Fruit fly (Drosophila melanogaster) whole organism, embryonic: ENCODE results near the gene Cog1.

ENCODE experiments used
- Antp ChIP-seq: fragments of 200-800 bp; sonication (Bioruptor generic); optimal IDR thresholded peaks from 3 replicates; lab custom pipeline; 2016; ENCODE audit warnings: missing biosample characterization, missing genetic modification characterization
- Atf-2 ChIP-seq: fragments of 200-800 bp; sonication (Bioruptor generic); optimal IDR thresholded peaks from 2 replicates; lab custom pipeline; 2016; ENCODE audit warnings: missing biosample characterization, missing genetic modification characterization
- BEAF-32 ChIP-seq: fragments of 200-800 bp; sonication (Bioruptor generic); optimal IDR thresholded peaks from 3 replicates; lab custom pipeline; 2017; ENCODE audit warnings: missing biosample characterization, missing genetic modification characterization, mild to moderate bottlenecking, moderate library complexity, missing genetic modification reagents
- Blimp-1 ChIP-seq: fragments of 200-800 bp; sonication (Bioruptor generic); optimal IDR thresholded peaks from 3 replicates; lab custom pipeline; 2018; ENCODE audit warnings: missing biosample characterization, missing genetic modification characterization, mild to moderate bottlenecking, moderate library complexity, missing genetic modification reagents
- CG10565 ChIP-seq: fragments of 200-800 bp; sonication (Bioruptor generic); optimal IDR thresholded peaks from 3 replicates; lab custom pipeline; 2016; ENCODE audit warnings: missing biosample characterization, mild to moderate bottlenecking, missing genetic modification characterization
- CG11398 ChIP-seq: fragments of 200-800 bp; sonication (Bioruptor generic); optimal IDR thresholded peaks from 2 replicates; lab custom pipeline; 2016; ENCODE audit warnings: missing biosample characterization, missing genetic modification characterization
- CG13624 ChIP-seq: fragments of 200-800 bp; sonication (Bioruptor generic); optimal IDR thresholded peaks from 2 replicates; lab custom pipeline; 2016; ENCODE audit warnings: missing biosample characterization, missing genetic modification characterization
- CG14965 ChIP-seq: fragments of 200-800 bp; sonication (Bioruptor generic); optimal IDR thresholded peaks from 2 replicates; lab custom pipeline; 2016; ENCODE audit warnings: missing biosample characterization, missing genetic modification characterization, borderline replicate concordance
- CG15514 ChIP-seq: fragments of 200-800 bp; sonication (Bioruptor generic); optimal IDR thresholded peaks from 3 replicates; lab custom pipeline; 2017; ENCODE audit warnings: missing biosample characterization, missing genetic modification characterization, mild to moderate bottlenecking, moderate library complexity, missing genetic modification reagents
- CG15696 ChIP-seq: fragments of 200-800 bp; sonication (Bioruptor generic); optimal IDR thresholded peaks from 2 replicates; lab custom pipeline; 2019; ENCODE audit warnings: missing biosample characterization, mild to moderate bottlenecking, missing genetic modification characterization, moderate library complexity
- CG1602 ChIP-seq: fragments of 200-800 bp; sonication (Bioruptor generic); optimal IDR thresholded peaks from 3 replicates; lab custom pipeline; 2016; ENCODE audit warnings: missing biosample characterization, missing genetic modification characterization
- CG1603 ChIP-seq: fragments of 200-800 bp; sonication (Bioruptor generic); optimal IDR thresholded peaks from 2 replicates; lab custom pipeline; 2019; ENCODE audit warnings: missing biosample characterization, mild to moderate bottlenecking, missing genetic modification characterization, moderate library complexity
- CG17361 ChIP-seq: fragments of 200-800 bp; sonication (Bioruptor generic); IDR thresholded peaks from 3 replicates; pipeline ENCODE4 v1.3.6; 2022; ENCODE audit warnings: missing biosample characterization, missing genetic modification characterization
- CG18476 ChIP-seq: fragments of 200-800 bp; sonication (Bioruptor generic); optimal IDR thresholded peaks from 2 replicates; lab custom pipeline; 2016; ENCODE audit warnings: missing biosample characterization, mild to moderate bottlenecking, missing genetic modification characterization
- CG18764 ChIP-seq: fragments of 200-800 bp; sonication (Bioruptor generic); optimal IDR thresholded peaks from 3 replicates; lab custom pipeline; 2016; ENCODE audit warnings: missing biosample characterization, missing genetic modification characterization
- CG2202 ChIP-seq: fragments of 200-800 bp; sonication (Bioruptor generic); optimal IDR thresholded peaks from 2 replicates; lab custom pipeline; 2018; ENCODE audit warnings: missing biosample characterization, mild to moderate bottlenecking, missing genetic modification characterization
- CG30020 ChIP-seq: fragments of 200-800 bp; optimal IDR thresholded peaks from 2 replicates; lab custom pipeline; 2019; ENCODE audit warnings: missing biosample characterization, mild to moderate bottlenecking, missing genetic modification characterization, moderate library complexity
- CG33557 ChIP-seq: fragments of 200-800 bp; sonication (Bioruptor generic); optimal IDR thresholded peaks from 2 replicates; lab custom pipeline; 2019; ENCODE audit warnings: missing biosample characterization, mild to moderate bottlenecking, missing genetic modification characterization, moderate library complexity
- CG34422 ChIP-seq: fragments of 200-800 bp; sonication (Bioruptor generic); IDR thresholded peaks from 3 replicates; pipeline ENCODE4 v1.3.6; 2022; ENCODE audit warnings: missing biosample characterization, missing genetic modification characterization
- CG42726 ChIP-seq: fragments of 200-800 bp; sonication (Bioruptor generic); IDR thresholded peaks from 2 replicates; pipeline ENCODE4 v1.3.6; 2022; ENCODE audit warnings: missing biosample characterization, missing genetic modification characterization; ENCODE audit not compliant: partially characterized antibody
- CG4360 ChIP-seq: fragments of 200-800 bp; sonication (Bioruptor generic); IDR thresholded peaks from 2 replicates; pipeline ENCODE4 v1.3.6; 2022; ENCODE audit warnings: missing biosample characterization, missing genetic modification characterization
- CG6254 ChIP-seq: fragments of 200-800 bp; sonication (Bioruptor generic); optimal IDR thresholded peaks from 3 replicates; lab custom pipeline; 2017; ENCODE audit warnings: mild to moderate bottlenecking, missing biosample characterization, missing genetic modification reagents, missing genetic modification characterization
- CG7357 ChIP-seq: fragments of 200-800 bp; sonication (Bioruptor generic); IDR thresholded peaks from 3 replicates; pipeline ENCODE4 v1.3.6; 2022; ENCODE audit warnings: missing biosample characterization, missing genetic modification characterization
- D ChIP-seq, 2 experiments: fragments of 200-800 bp in 1 of 2; fragments of >200 bp in 1 of 2; sonication (Bioruptor generic) in 1 of 2; optimal IDR thresholded peaks; 2 replicates in 1 of 2; 3 replicates in 1 of 2; lab custom pipeline; 2017; ENCODE audit warnings: mild to moderate bottlenecking in 1 of 2, missing biosample characterization in 1 of 2, missing genetic modification characterization in 1 of 2, missing genetic modification reagents in 1 of 2
- Dbx ChIP-seq: fragments of 200-800 bp; sonication (Bioruptor generic); IDR thresholded peaks from 3 replicates; pipeline ENCODE4 v1.3.6; 2022; ENCODE audit warnings: missing biosample characterization, missing genetic modification characterization
- Dip2 ChIP-seq: fragments of 200-800 bp; sonication (Bioruptor generic); IDR thresholded peaks from 2 replicates; pipeline ENCODE4 v1.3.6; 2022; ENCODE audit warnings: missing biosample characterization, missing genetic modification characterization
- ERR ChIP-seq: fragments of 200-800 bp; sonication (Bioruptor generic); optimal IDR thresholded peaks from 2 replicates; lab custom pipeline; 2016; ENCODE audit warnings: missing biosample characterization, missing genetic modification characterization
- HHEX ChIP-seq: fragments of 200-800 bp; sonication (Bioruptor generic); optimal IDR thresholded peaks from 3 replicates; lab custom pipeline; 2017; ENCODE audit warnings: missing biosample characterization, mild to moderate bottlenecking, missing genetic modification characterization, missing genetic modification reagents
- Kr ChIP-seq: fragments of 200-800 bp; sonication (Bioruptor generic); optimal IDR thresholded peaks from 2 replicates; lab custom pipeline; 2017; ENCODE audit warnings: missing biosample characterization, mild to moderate bottlenecking, missing genetic modification characterization
- NfI ChIP-seq: fragments of 200-800 bp; sonication (Bioruptor generic); optimal IDR thresholded peaks from 3 replicates; lab custom pipeline; 2018; ENCODE audit warnings: missing biosample characterization, mild to moderate bottlenecking, missing genetic modification characterization, moderate library complexity
- PHDP ChIP-seq: fragments of 200-800 bp; sonication (Bioruptor generic); optimal IDR thresholded peaks from 3 replicates; lab custom pipeline; 2018; ENCODE audit warnings: missing biosample characterization, mild to moderate bottlenecking, missing genetic modification characterization, moderate library complexity
- Usf ChIP-seq: fragments of 200-800 bp; sonication (Bioruptor generic); optimal IDR thresholded peaks from 2 replicates; lab custom pipeline; 2017; ENCODE audit warnings: missing genotype, missing biosample characterization, missing genetic modification characterization
- Vsx1 ChIP-seq: fragments of 200-800 bp; sonication (Bioruptor generic); optimal IDR thresholded peaks from 2 replicates; lab custom pipeline; 2017; ENCODE audit warnings: missing biosample characterization, mild to moderate bottlenecking, missing genetic modification characterization, missing genetic modification reagents
- ato ChIP-seq: fragments of 200-800 bp; sonication (Bioruptor generic); IDR thresholded peaks from 2 replicates; pipeline ENCODE4 v1.3.6; 2022; ENCODE audit warnings: missing biosample characterization, missing genetic modification characterization; ENCODE audit not compliant: partially characterized antibody
- bigmax ChIP-seq: fragments of 200-800 bp; sonication (Bioruptor generic); optimal IDR thresholded peaks from 2 replicates; lab custom pipeline; 2018; ENCODE audit warnings: missing biosample characterization, mild to moderate bottlenecking, missing genetic modification characterization
- cad ChIP-seq: fragments of >200 bp; optimal IDR thresholded peaks from 2 replicates; lab custom pipeline; 2017; ENCODE audit warnings: missing biosample characterization, missing genetic modification characterization
- crol ChIP-seq: fragments of 200-800 bp; sonication (Bioruptor generic); IDR thresholded peaks from 2 replicates; pipeline ENCODE4 v1.3.6; 2022; ENCODE audit warnings: missing biosample characterization, missing genetic modification characterization
- dysf ChIP-seq: fragments of 200-800 bp; sonication (Bioruptor generic); IDR thresholded peaks from 3 replicates; pipeline ENCODE4 v1.3.6; 2022; ENCODE audit warnings: missing biosample characterization, missing genetic modification characterization
- ems ChIP-seq: fragments of 200-800 bp; sonication (Bioruptor generic); optimal IDR thresholded peaks from 3 replicates; lab custom pipeline; 2016; ENCODE audit warnings: missing biosample characterization, missing genetic modification characterization
- eve ChIP-seq, 2 experiments: fragments of >200 bp; optimal IDR thresholded peaks; 2 replicates each; lab custom pipeline; 2017; ENCODE audit warnings: missing biosample characterization in 2 of 2, missing genetic modification characterization in 2 of 2
- fd64A ChIP-seq: fragments of 200-800 bp; sonication (Bioruptor generic); optimal IDR thresholded peaks from 3 replicates; lab custom pipeline; 2018; ENCODE audit warnings: missing biosample characterization, mild to moderate bottlenecking, missing genetic modification characterization
- fd96Cb ChIP-seq: fragments of 200-800 bp; sonication (Bioruptor generic); optimal IDR thresholded peaks from 2 replicates; lab custom pipeline; 2018; ENCODE audit warnings: missing biosample characterization, mild to moderate bottlenecking, missing genetic modification characterization, moderate library complexity
- fu2 ChIP-seq: fragments of 200-800 bp; sonication (Bioruptor generic); optimal IDR thresholded peaks from 2 replicates; lab custom pipeline; 2016; ENCODE audit warnings: missing biosample characterization, missing genetic modification characterization
- her ChIP-seq: fragments of 200-800 bp; sonication (Bioruptor generic); optimal IDR thresholded peaks from 2 replicates; lab custom pipeline; 2016; ENCODE audit warnings: missing biosample characterization, missing genetic modification characterization
- jing ChIP-seq: fragments of 200-800 bp; sonication (Bioruptor generic); optimal IDR thresholded peaks from 2 replicates; lab custom pipeline; 2018; ENCODE audit warnings: missing biosample characterization, mild to moderate bottlenecking, missing genetic modification characterization
- pho ChIP-seq: fragments of 200-800 bp; sonication (Bioruptor generic); optimal IDR thresholded peaks from 2 replicates; lab custom pipeline; 2016; ENCODE audit warnings: missing biosample characterization, missing genetic modification characterization
- rib ChIP-seq: fragments of 200-800 bp; sonication (Bioruptor generic); IDR thresholded peaks from 2 replicates; pipeline ENCODE4 v1.3.6; 2022; ENCODE audit warnings: missing biosample characterization, missing genetic modification characterization
- tll ChIP-seq, 2 experiments: fragments of 200-800 bp in 1 of 2; fragments of >200 bp in 1 of 2; sonication (Bioruptor generic) in 1 of 2; optimal IDR thresholded peaks; 2 replicates each; lab custom pipeline; 2017 to 2019; ENCODE audit warnings: missing biosample characterization in 2 of 2, missing genetic modification characterization in 2 of 2, mild to moderate bottlenecking in 1 of 2, moderate library complexity in 1 of 2
- trem ChIP-seq: fragments of 200-800 bp; optimal IDR thresholded peaks from 3 replicates; lab custom pipeline; 2019; ENCODE audit warnings: missing biosample characterization, mild to moderate bottlenecking, missing genetic modification characterization, moderate library complexity
- tx ChIP-seq: fragments of 200-800 bp; sonication (Bioruptor generic); optimal IDR thresholded peaks from 2 replicates; lab custom pipeline; 2016; ENCODE audit warnings: missing biosample characterization, missing genetic modification characterization
- zen ChIP-seq: fragments of 200-800 bp; sonication (Bioruptor generic); optimal IDR thresholded peaks from 3 replicates; lab custom pipeline; 2018; ENCODE audit warnings: missing biosample characterization, mild to moderate bottlenecking, missing genetic modification characterization, moderate library complexity

The Cog1 gene

dm6 chr3R:12248243-12248642 is 28.8 kb upstream of the Cog1 start:
- TF ChIP-seq Vsx1 (GFP tag; lab: Kevin White, UChicago) (no peak), CG1603 (tag; lab: Kevin White, UChicago) (no peak), CG18764 (GFP tag; lab: Kevin White, UChicago) (no peak), bigmax (GFP tag; lab: Kevin White, UChicago) (no peak), ems (no peak), fu2 (no peak), CG42726 (no peak), Usf (GFP tag; lab: Kevin White, UChicago) (no peak), BEAF-32 (no peak), CG33557 (GFP tag; lab: Kevin White, UChicago) (no peak), D (optimal IDR thresholded peaks at IDR 0.05; lab: Kevin White, UChicago) (peak; percentile 92), D (GFP tag; optimal IDR thresholded peaks at IDR 0.05; lab: Kevin White, UChicago) (no peak), tll (GFP tag; optimal IDR thresholded peaks at IDR 0.05; lab: Kevin White, UChicago) (peak in 1 of 2 experiments; percentile 93), Blimp-1 (no peak), CG14965 (GFP tag; lab: Kevin White, UChicago) (no peak), zen (tag; lab: Kevin White, UChicago) (peak; percentile 61), Dbx (no peak), CG30020 (no peak), NfI (GFP tag; lab: Kevin White, UChicago) (no peak), Kr (GFP tag; lab: Kevin White, UChicago) (peak; percentile 5), CG2202 (tag; lab: Kevin White, UChicago) (no peak), tx (no peak), CG6254 (GFP tag; lab: Kevin White, UChicago) (no peak), CG17361 (GFP tag; lab: Robert Waterston, UW) (no peak), Atf-2 (no peak), CG11398 (no peak), trem (no peak), ERR (GFP tag; lab: Kevin White, UChicago) (no peak), ato (no peak), cad (peak; percentile 83)

DNA sequence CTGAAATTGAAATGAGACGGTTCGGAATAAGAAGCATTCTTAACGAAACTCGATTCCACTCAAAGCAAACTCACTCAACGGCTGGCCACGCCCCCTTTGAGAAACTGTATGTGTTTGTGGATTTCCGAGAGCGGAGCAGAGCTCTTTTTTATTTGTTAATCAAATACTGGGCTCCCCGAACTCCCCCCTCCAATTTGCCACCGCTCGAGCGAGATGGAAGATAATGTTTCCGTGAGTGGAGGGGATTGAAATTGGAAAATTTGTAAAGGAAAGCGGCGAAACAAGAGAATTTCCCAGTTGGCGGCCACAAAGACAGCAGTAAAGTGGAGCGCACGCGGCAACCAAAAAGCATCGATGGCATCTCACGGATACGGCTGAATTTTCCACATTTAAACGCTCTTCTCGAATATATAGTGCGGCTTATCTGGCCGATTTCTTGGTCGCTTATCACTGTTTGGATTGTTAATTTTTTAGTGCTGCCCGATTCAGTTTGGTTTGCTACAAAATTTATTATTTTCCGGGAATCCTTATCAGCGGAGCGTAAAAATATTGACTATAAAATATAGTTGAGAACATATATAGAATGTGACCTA is 25.1 kb upstream of the Cog1 start:
- TF ChIP-seq dysf (no peak), tll (GFP tag; optimal IDR thresholded peaks at IDR 0.05; lab: Kevin White, UChicago) (no peak), pho (GFP tag; lab: Kevin White, UChicago) (no peak), fd96Cb (no peak), zen (tag; lab: Kevin White, UChicago) (no peak), her (GFP tag; lab: Kevin White, UChicago) (no peak), HHEX (GFP tag; lab: Kevin White, UChicago) (no peak), CG34422 (GFP tag; lab: Robert Waterston, UW) (no peak), CG7357 (GFP tag; lab: Robert Waterston, UW) (no peak), eve (GFP tag; optimal IDR thresholded peaks at IDR 0.05; lab: Kevin White, UChicago) (no peak), jing (GFP tag; lab: Kevin White, UChicago) (peak; percentile 79), CG13624 (GFP tag; lab: Kevin White, UChicago) (no peak), rib (GFP tag; lab: Robert Waterston, UW) (no peak), Antp (GFP tag; lab: Kevin White, UChicago) (no peak), CG15514 (GFP tag; lab: Kevin White, UChicago) (no peak), CG10565 (GFP tag; lab: Kevin White, UChicago) (no peak), CG18476 (GFP tag; lab: Kevin White, UChicago) (no peak), fd64A (GFP tag; lab: Kevin White, UChicago) (no peak), PHDP (tag; lab: Kevin White, UChicago) (no peak), CG4360 (GFP tag; lab: Robert Waterston, UW) (0 out of 2 replicates have a peak, but pooled peaks have one; percentile 8), Dip2 (GFP tag; lab: Robert Waterston, UW) (no peak), CG1602 (GFP tag; lab: Kevin White, UChicago) (no peak), crol (GFP tag; lab: Robert Waterston, UW) (peak; percentile 97), CG15696 (no peak)
